Worm (Caenorhabditis elegans): ENCODE measurements around the gene W08F4.7.

The W08F4.7 gene

ce11 chrII:577632-578031 lies at the start of gene W08F4.7:
TSS of gene W08F4.7 (minus strand) at chrII:577732.
- TF ChIP-seq hrde-1 (tag; optimal IDR thresholded peaks at IDR 0.05; ENCODE audit: borderline replicate concordance) (peak; percentile 42), madf-3 (GFP tag; IDR thresholded peaks at IDR 0.05) (no peak), B0336.3 (GFP tag; IDR thresholded peaks at IDR 0.05) (peak; percentile 26; the same call in 1 of the 2 replicates), madf-6 (GFP tag; IDR thresholded peaks at IDR 0.05) (0 out of 2 replicates have a peak, but pooled peaks have one; percentile 1), snpc-3.4 (tag; optimal IDR thresholded peaks at IDR 0.05) (peak; percentile 30), rec-8 (tag; optimal IDR thresholded peaks at IDR 0.05) (no peak), nfya-2 (GFP tag; IDR thresholded peaks at IDR 0.05) (no peak), snpc-1.3 (tag; optimal IDR thresholded peaks at IDR 0.05; ENCODE audit: insufficient read depth) (peak; percentile 48), ekl-4 (GFP tag; IDR thresholded peaks at IDR 0.05) (0 out of 2 replicates have a peak, but pooled peaks have one; percentile 12), ama-1 (optimal IDR thresholded peaks at IDR 0.05) (no peak), ama-1 (GFP tag; optimal IDR thresholded peaks at IDR 0.05) (peak in 1 of 2 experiments; percentile 38), nhr-27 (tag; optimal IDR thresholded peaks at IDR 0.05) (no peak)

ce11 chrII:627205-627604 lies 49.7 kb upstream of the W08F4.7 start, which contains the start of gene arrd-1:
TSS of gene arrd-1 (plus strand) at chrII:627505.
- TF ChIP-seq rec-8 (tag; optimal IDR thresholded peaks at IDR 0.05), result no peak
- no peak for TF ChIP-seq athp-1 (tag; optimal IDR thresholded peaks at IDR 0.05)
- TF ChIP-seq F49E8.2 (tag; optimal IDR thresholded peaks at IDR 0.05; ENCODE audit: insufficient read depth), result no peak
- no peak for TF ChIP-seq B0336.3 (GFP tag; IDR thresholded peaks at IDR 0.05)

- peak; percentile 24 for TF ChIP-seq K12H6.12 (tag; optimal IDR thresholded peaks at IDR 0.05)
- TF ChIP-seq attf-3 (GFP tag; conservative IDR thresholded peaks at IDR 0.05), result no peak
- TF ChIP-seq madf-10 (tag; optimal IDR thresholded peaks at IDR 0.05), result no peak
- TF ChIP-seq B0035.1 (tag; optimal IDR thresholded peaks at IDR 0.05), result no peak
- no peak for TF ChIP-seq repo-1 (tag; optimal IDR thresholded peaks at IDR 0.05)
- TF ChIP-seq aptf-3 (GFP tag; IDR thresholded peaks at IDR 0.05), result no peak
- no peak for TF ChIP-seq atf-7 (tag; optimal IDR thresholded peaks at IDR 0.05)
- TF ChIP-seq egl-44 (GFP tag; IDR thresholded peaks at IDR 0.05), result no peak
- TF ChIP-seq attf-6 (GFP tag; IDR thresholded peaks at IDR 0.05), result no peak
- TF ChIP-seq zim-3 (tag; optimal IDR thresholded peaks at IDR 0.05), result no peak
- TF ChIP-seq lsl-1 (GFP tag; optimal IDR thresholded peaks at IDR 0.05), result no peak
- TF ChIP-seq egrh-3 (GFP tag; IDR thresholded peaks at IDR 0.05), result peak; percentile 20; the same call in 1 of the 2 replicates
- TF ChIP-seq hmg-1.2 (GFP tag; IDR thresholded peaks at IDR 0.05), result peak; percentile 93
- TF ChIP-seq unc-62 (GFP tag; optimal IDR thresholded peaks at IDR 0.05), result no peak
- TF ChIP-seq ztf-6 (GFP tag; IDR thresholded peaks at IDR 0.05), result no peak
- TF ChIP-seq cebp-1 (GFP tag; IDR thresholded peaks at IDR 0.05), result no peak
- TF ChIP-seq cebp-1 (tag; optimal IDR thresholded peaks at IDR 0.05), result no peak
- TF ChIP-seq zfh-2 (GFP tag; conservative IDR thresholded peaks at IDR 0.05), result peak; percentile 57; the same call in 1 of the 2 replicates
- TF ChIP-seq ztf-26 (tag; optimal IDR thresholded peaks at IDR 0.05), result no peak
- no peak for TF ChIP-seq tlf-1 (GFP tag; optimal IDR thresholded peaks at IDR 0.05)
- TF ChIP-seq F49E8.2 (tag; optimal IDR thresholded peaks at IDR 0.05; ENCODE audit: insufficient read depth), result no peak
- no peak for TF ChIP-seq F33H1.4 (GFP tag; IDR thresholded peaks at IDR 0.05)
Measured at ce11 chrII:625926-626325, 48.4 kb upstream of the W08F4.7 start.

ce11 chrII:624443-624842 lies 46.9 kb upstream of the W08F4.7 start, which contains the start of gene T04B8.5:
TSS of gene T04B8.5 (minus strand) at chrII:624543.
- TF ChIP-seq athp-1 (tag; optimal IDR thresholded peaks at IDR 0.05) (no peak), lin-35 (GFP tag; optimal IDR thresholded peaks at IDR 0.05) (no peak), nfya-1 (tag; optimal IDR thresholded peaks at IDR 0.05; ENCODE audit: borderline replicate concordance, insufficient read depth) (no peak), egrh-3 (GFP tag; IDR thresholded peaks at IDR 0.05) (no peak), atf-7 (tag; optimal IDR thresholded peaks at IDR 0.05) (no peak)
